Worm (Caenorhabditis elegans): ENCODE measurements around the gene C14A6.6.

Gene C14A6.6

ce11 chrV:18133177-18133576 lies 33.9 kb downstream of the C14A6.6 start, which contains the start of gene Y37H2A.18:
Y37H2A.18 (minus strand) TSS chrV:18133277.
- TF ChIP-seq med-1 (GFP tag; optimal IDR thresholded peaks at IDR 0.05; ENCODE audit: insufficient read depth) (no peak), cog-1 (tag; optimal IDR thresholded peaks at IDR 0.05) (no peak), ztf-29 (GFP tag; IDR thresholded peaks at IDR 0.05) (no peak), tab-1 (GFP tag; IDR thresholded peaks at IDR 0.05) (no peak), flt-1 (GFP tag; IDR thresholded peaks at IDR 0.05) (no peak), klf-2 (GFP tag; conservative IDR thresholded peaks at IDR 0.05) (no peak), T22C8.4 (GFP tag; IDR thresholded peaks at IDR 0.05) (no peak)

ce11 chrV:18131049-18131448 lies 36.0 kb downstream of the C14A6.6 start, which contains the start of gene Y37H2A.12:
Y37H2A.12 (minus strand) TSS chrV:18131129.
- TF ChIP-seq tab-1 (GFP tag; IDR thresholded peaks at IDR 0.05) (no peak), ztf-29 (GFP tag; IDR thresholded peaks at IDR 0.05) (no peak), ztf-23 (GFP tag; IDR thresholded peaks at IDR 0.05) (no peak), flt-1 (GFP tag; IDR thresholded peaks at IDR 0.05) (no peak), cog-1 (tag; optimal IDR thresholded peaks at IDR 0.05) (no peak), ref-1 (GFP tag; conservative IDR thresholded peaks at IDR 0.05) (no peak), klf-2 (GFP tag; conservative IDR thresholded peaks at IDR 0.05) (no peak), med-1 (GFP tag; optimal IDR thresholded peaks at IDR 0.05; ENCODE audit: insufficient read depth) (no peak), T22C8.4 (GFP tag; IDR thresholded peaks at IDR 0.05) (no peak)

- peak; percentile 82 for TF ChIP-seq T22C8.4 (GFP tag; IDR thresholded peaks at IDR 0.05)
These were observed 37.3 kb downstream of the C14A6.6 start for ce11 chrV:18129663-18130272.

ce11 chrV:18128545-18128944 lies 38.5 kb downstream of the C14A6.6 start:
- TF ChIP-seq med-1 (GFP tag; optimal IDR thresholded peaks at IDR 0.05; ENCODE audit: insufficient read depth) (no peak), ztf-23 (GFP tag; IDR thresholded peaks at IDR 0.05) (no peak)

ce11 chrV:18127192-18127591 lies 39.9 kb downstream of the C14A6.6 start, which contains the start of gene fbxa-211:
fbxa-211 (plus strand) TSS chrV:18127519.
- TF ChIP-seq cog-1 (tag; optimal IDR thresholded peaks at IDR 0.05) (no peak), klf-2 (GFP tag; conservative IDR thresholded peaks at IDR 0.05) (no peak), ref-1 (GFP tag; conservative IDR thresholded peaks at IDR 0.05) (no peak), tab-1 (GFP tag; IDR thresholded peaks at IDR 0.05) (no peak), ztf-29 (GFP tag; IDR thresholded peaks at IDR 0.05) (no peak), flt-1 (GFP tag; IDR thresholded peaks at IDR 0.05) (no peak), T22C8.4 (GFP tag; IDR thresholded peaks at IDR 0.05) (no peak)

ce11 chrV:18125075-18125474 lies 42.0 kb downstream of the C14A6.6 start, which contains the start of gene fbxa-210:
fbxa-210 (plus strand) TSS chrV:18125375.
- TF ChIP-seq T22C8.4 (GFP tag; IDR thresholded peaks at IDR 0.05) = no peak
- no peak for TF ChIP-seq klf-2 (GFP tag; conservative IDR thresholded peaks at IDR 0.05)
- no peak for TF ChIP-seq ztf-23 (GFP tag; IDR thresholded peaks at IDR 0.05)
- no peak for TF ChIP-seq med-1 (GFP tag; optimal IDR thresholded peaks at IDR 0.05; ENCODE audit: insufficient read depth)
- no peak for TF ChIP-seq ztf-29 (GFP tag; IDR thresholded peaks at IDR 0.05)
- no peak for TF ChIP-seq tab-1 (GFP tag; IDR thresholded peaks at IDR 0.05)
- TF ChIP-seq cog-1 (tag; optimal IDR thresholded peaks at IDR 0.05) = no peak

- TF ChIP-seq med-1 (GFP tag; optimal IDR thresholded peaks at IDR 0.05; ENCODE audit: insufficient read depth) = no peak
- no peak for TF ChIP-seq ztf-29 (GFP tag; IDR thresholded peaks at IDR 0.05)
- TF ChIP-seq ref-1 (GFP tag; conservative IDR thresholded peaks at IDR 0.05) = no peak
- no peak for TF ChIP-seq ztf-23 (GFP tag; IDR thresholded peaks at IDR 0.05)
- no peak for TF ChIP-seq tab-1 (GFP tag; IDR thresholded peaks at IDR 0.05)
- no peak for TF ChIP-seq klf-2 (GFP tag; conservative IDR thresholded peaks at IDR 0.05)
- TF ChIP-seq T22C8.4 (GFP tag; IDR thresholded peaks at IDR 0.05) = no peak
- no peak for TF ChIP-seq cog-1 (tag; optimal IDR thresholded peaks at IDR 0.05)
- no peak for TF ChIP-seq flt-1 (GFP tag; IDR thresholded peaks at IDR 0.05)
These were observed 43.4 kb downstream of the C14A6.6 start, which contains the start of gene fbxa-107 for ce11 chrV:18123639-18124038. fbxa-107 (plus strand) TSS chrV:18123939.

All from whole organism, midembryonic.